Worm (Caenorhabditis elegans) whole organism, L2 larva: ENCODE results near the gene D1053.2.

Source experiments
- ZK546.5 ChIP-seq: sonication (generic microtip); optimal IDR thresholded peaks from 2 replicates; lab custom pipeline; 2017; ENCODE audit warnings: missing biosample characterization, missing genetic modification characterization
- ama-1 ChIP-seq: fragments of 150-350 bp; optimal IDR thresholded peaks from 2 replicates; lab custom pipeline; 2018; ENCODE audit warnings: inconsistent platforms
- ceh-16 ChIP-seq: fragments of 150-350 bp; optimal IDR thresholded peaks from 2 replicates; lab custom pipeline; 2014; ENCODE audit warnings: missing biosample characterization, missing genetic modification characterization
- ceh-82 ChIP-seq: fragments of 150-350 bp; optimal IDR thresholded peaks from 2 replicates; lab custom pipeline; 2014; ENCODE audit warnings: missing biosample characterization, missing genetic modification characterization
- fos-1 ChIP-seq: fragments of 150-350 bp; optimal IDR thresholded peaks from 2 replicates; lab custom pipeline; 2014; ENCODE audit warnings: missing biosample characterization, missing genetic modification characterization
- nhr-11 ChIP-seq: fragments of 150-350 bp; optimal IDR thresholded peaks from 2 replicates; lab custom pipeline; 2014; ENCODE audit warnings: missing biosample characterization, missing genetic modification characterization
- zag-1 ChIP-seq: fragments of 150-350 bp; optimal IDR thresholded peaks from 2 replicates; lab custom pipeline; 2014; ENCODE audit warnings: missing biosample characterization, missing genetic modification characterization

DNA sequence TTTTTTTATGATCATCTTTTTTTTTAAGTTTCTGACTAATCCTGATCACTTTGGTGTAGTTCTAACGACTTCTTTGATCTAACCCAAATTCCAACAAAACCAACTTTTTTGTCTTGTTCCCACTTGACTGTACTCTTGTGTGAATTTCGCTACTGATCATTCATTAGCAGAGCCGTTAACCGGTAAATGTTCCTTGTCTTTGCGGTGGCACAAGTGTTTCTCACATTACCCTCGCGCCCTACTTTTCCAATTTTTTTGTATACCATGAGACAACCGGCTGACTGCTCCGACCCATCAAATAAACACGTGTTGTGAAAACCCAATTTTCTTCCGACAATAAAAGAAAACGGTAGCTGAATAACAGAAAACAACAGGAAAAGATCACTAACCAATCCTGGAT, 4.8 kb downstream of the D1053.2 start:
- no peak for TF ChIP-seq ceh-82 (tag; lab: Kevin White, UChicago)
- TF ChIP-seq ZK546.5: no peak
- TF ChIP-seq nhr-11 (tag; lab: Kevin White, UChicago): no peak
- no peak for TF ChIP-seq fos-1
- TF ChIP-seq zag-1 (tag; lab: Kevin White, UChicago): no peak
- no peak for TF ChIP-seq ceh-16 (tag; lab: Kevin White, UChicago)
- TF ChIP-seq ama-1 (lab: Kevin White, UChicago): no peak
